Fruit fly (Drosophila melanogaster): Measurements from ENCODE around the gene Cyp4ac3.

- no peak for TF ChIP-seq CG7101 (tag; optimal IDR thresholded peaks at IDR 0.05)
- no peak for TF ChIP-seq CG7045 (GFP tag; optimal IDR thresholded peaks at IDR 0.05)
- no peak for TF ChIP-seq cic (GFP tag; optimal IDR thresholded peaks at IDR 0.05)
- TF ChIP-seq kay (GFP tag; ENCODE audit: borderline replicate concordance), result no peak
- TF ChIP-seq CG11617 (GFP tag; optimal IDR thresholded peaks at IDR 0.05), result no peak
- no peak for TF ChIP-seq cnc (optimal IDR thresholded peaks at IDR 0.05)
- no peak for TF ChIP-seq CG33017 (tag; optimal IDR thresholded peaks at IDR 0.05)
- no peak for TF ChIP-seq CG1620 (GFP tag; optimal IDR thresholded peaks at IDR 0.05)
- TF ChIP-seq toe (GFP tag; optimal IDR thresholded peaks at IDR 0.05), result no peak
- TF ChIP-seq tj (GFP tag; optimal IDR thresholded peaks at IDR 0.05), result no peak
- no peak for TF ChIP-seq CG14711 (tag; optimal IDR thresholded peaks at IDR 0.05)
- no peak for TF ChIP-seq bab1 (GFP tag; optimal IDR thresholded peaks at IDR 0.05)
- TF ChIP-seq Crg-1 (GFP tag; optimal IDR thresholded peaks at IDR 0.05), result no peak
- no peak for TF ChIP-seq Hr96 (GFP tag; optimal IDR thresholded peaks at IDR 0.05)
These were observed 6.9 kb upstream of the Cyp4ac3 start for dm6 chr2L:5261223-5261984.

Data from whole organism, adult.